Worm (Caenorhabditis elegans): ENCODE measurements around the gene mig-22.

The mig-22 gene

ce11 chrIII:8739126-8739525, 28.0 kb downstream of the mig-22 start (continued):
- peak; percentile 82 for TF ChIP-seq elt-2 (tag; optimal IDR thresholded peaks at IDR 0.05)
- no peak for TF ChIP-seq fkh-8 (tag; optimal IDR thresholded peaks at IDR 0.05)
- TF ChIP-seq fkh-10 (GFP tag; optimal IDR thresholded peaks at IDR 0.05) = no peak
- no peak for TF ChIP-seq ces-1 (GFP tag; optimal IDR thresholded peaks at IDR 0.05)
- no peak for TF ChIP-seq C04F5.9 (tag; optimal IDR thresholded peaks at IDR 0.05)
- TF ChIP-seq nhr-71 (tag; optimal IDR thresholded peaks at IDR 0.05) = peak; percentile 64
- peak; percentile 10 for TF ChIP-seq pqm-1 (tag; optimal IDR thresholded peaks at IDR 0.05)
- no peak for TF ChIP-seq ceh-88 (GFP tag; IDR thresholded peaks at IDR 0.05)
- no peak for TF ChIP-seq unc-86 (tag; optimal IDR thresholded peaks at IDR 0.05)
- no peak for TF ChIP-seq mef-2 (tag; optimal IDR thresholded peaks at IDR 0.05)
- TF ChIP-seq zip-4 (GFP tag; optimal IDR thresholded peaks at IDR 0.05) = no peak
- peak; percentile 54 for TF ChIP-seq nhr-90 (tag; optimal IDR thresholded peaks at IDR 0.05; ENCODE audit: poor library complexity)
- no peak for TF ChIP-seq ets-5 (GFP tag; IDR thresholded peaks at IDR 0.05)
- no peak for TF ChIP-seq fkh-4 (tag; optimal IDR thresholded peaks at IDR 0.05; ENCODE audit: borderline replicate concordance)
- TF ChIP-seq nhr-20 (tag; optimal IDR thresholded peaks at IDR 0.05) = peak; percentile 72
- no peak for TF ChIP-seq ztf-4 (tag; optimal IDR thresholded peaks at IDR 0.05)
- TF ChIP-seq F16B12.6 (tag; optimal IDR thresholded peaks at IDR 0.05) = no peak
- TF ChIP-seq swsn-7 (tag; optimal IDR thresholded peaks at IDR 0.05) = no peak
- no peak for TF ChIP-seq aly-2 (tag; optimal IDR thresholded peaks at IDR 0.05)
- TF ChIP-seq dsc-1 (tag; optimal IDR thresholded peaks at IDR 0.05) = no peak
- no peak for TF ChIP-seq lir-3 (tag; optimal IDR thresholded peaks at IDR 0.05; ENCODE audit: poor library complexity)
- peak in 5 of 6 experiments; percentile 24 to 98 (median 76) for TF ChIP-seq elt-3 (tag; optimal IDR thresholded peaks at IDR 0.05)
- TF ChIP-seq alr-1 (tag; optimal IDR thresholded peaks at IDR 0.05; ENCODE audit: borderline replicate concordance) = no peak
- TF ChIP-seq pag-3 (tag; optimal IDR thresholded peaks at IDR 0.05; ENCODE audit: borderline replicate concordance, insufficient read depth) = no peak
- TF ChIP-seq nhr-47 (tag; optimal IDR thresholded peaks at IDR 0.05) = peak; percentile 10
- no peak for TF ChIP-seq sox-4 (tag; optimal IDR thresholded peaks at IDR 0.05)
- TF ChIP-seq sptf-1 (tag; optimal IDR thresholded peaks at IDR 0.05) = no peak
- TF ChIP-seq mdl-1 (tag; optimal IDR thresholded peaks at IDR 0.05) = peak in 1 of 2 experiments; percentile 84
- TF ChIP-seq nhr-85 (tag) = peak; percentile 90
- no peak for TF ChIP-seq unc-62 (GFP tag; optimal IDR thresholded peaks at IDR 0.05)
- TF ChIP-seq nhr-76 (tag; optimal IDR thresholded peaks at IDR 0.05) = no peak
- TF ChIP-seq C16A3.4 (tag; optimal IDR thresholded peaks at IDR 0.05) = no peak
- no peak for TF ChIP-seq zag-1 (tag; optimal IDR thresholded peaks at IDR 0.05)
- TF ChIP-seq lin-13 (GFP tag; optimal IDR thresholded peaks at IDR 0.05) = no peak
- no peak for TF ChIP-seq efl-3 (GFP tag; optimal IDR thresholded peaks at IDR 0.05)
- no peak for TF ChIP-seq grh-1 (GFP tag; IDR thresholded peaks at IDR 0.05)
- TF ChIP-seq lin-35 (GFP tag; optimal IDR thresholded peaks at IDR 0.05) = peak in 1 of 2 experiments; percentile 77
- no peak for TF ChIP-seq irx-1 (tag; optimal IDR thresholded peaks at IDR 0.05)
- TF ChIP-seq jun-1 (tag; optimal IDR thresholded peaks at IDR 0.05) = peak; percentile 28
- TF ChIP-seq dpl-1 (GFP tag; optimal IDR thresholded peaks at IDR 0.05) = peak in 2 of 3 experiments; percentile 24 to 50
- TF ChIP-seq ceh-63 (GFP tag; optimal IDR thresholded peaks at IDR 0.05) = no peak
- peak; percentile 86 for TF ChIP-seq lin-14 (GFP tag; optimal IDR thresholded peaks at IDR 0.05)
- no peak for TF ChIP-seq unc-30 (tag; optimal IDR thresholded peaks at IDR 0.05)
- TF ChIP-seq ceh-90 (tag; optimal IDR thresholded peaks at IDR 0.05) = no peak
- TF ChIP-seq nhr-237 (tag; optimal IDR thresholded peaks at IDR 0.05) = no peak
- no peak for TF ChIP-seq hlh-17 (GFP tag; optimal IDR thresholded peaks at IDR 0.05; ENCODE audit: borderline replicate concordance)
- TF ChIP-seq vab-15 (tag; optimal IDR thresholded peaks at IDR 0.05) = no peak
- TF ChIP-seq ceh-8 (GFP tag; optimal IDR thresholded peaks at IDR 0.05) = no peak
- peak in 1 of 2 experiments; percentile 39 for TF ChIP-seq efl-1 (optimal IDR thresholded peaks at IDR 0.05)
- TF ChIP-seq efl-1 (GFP tag; optimal IDR thresholded peaks at IDR 0.05 in 1 of 2) = peak; percentile 23 to 93
- TF ChIP-seq hlh-4 (tag; optimal IDR thresholded peaks at IDR 0.05) = no peak

Measured in whole organism, L1 larva.